Worm (Caenorhabditis elegans) whole organism, young adult: ENCODE data around the gene hrg-6.

Experiments used
- B0019.2 ChIP-seq: fragments of 200-800 bp; sonication (Bioruptor generic); conservative IDR thresholded peaks from 2 replicates; pipeline ENCODE4 v1.3.6; 2022; ENCODE audit warnings: missing genetic modification reagents, missing genetic modification characterization, missing compliant biosample characterization
- B0035.1 ChIP-seq: sonication (generic microtip); optimal IDR thresholded peaks from 2 replicates; lab custom pipeline; 2016; ENCODE audit warnings: missing genetic modification characterization, mild to moderate bottlenecking, missing compliant biosample characterization, missing genotype, missing genetic modification reagents
- B0336.3 ChIP-seq: fragments of 200-800 bp; sonication (Bioruptor generic); IDR thresholded peaks from 2 replicates; pipeline ENCODE4 v1.3.6; 2022; ENCODE audit warnings: missing genetic modification characterization, missing compliant biosample characterization
- F10E7.11 ChIP-seq: sonication (generic microtip); optimal IDR thresholded peaks from 2 replicates; lab custom pipeline; 2017; ENCODE audit warnings: mild to moderate bottlenecking, missing genetic modification characterization, moderate library complexity, missing compliant biosample characterization
- F23B12.7 ChIP-seq: sonication (generic microtip); optimal IDR thresholded peaks from 2 replicates; lab custom pipeline; 2017; ENCODE audit warnings: missing genetic modification characterization, mild to moderate bottlenecking, missing compliant biosample characterization, antibody characterized with exemption, moderate library complexity; ENCODE audit not compliant: insufficient read depth
- F55B11.4 ChIP-seq: sonication (generic microtip); optimal IDR thresholded peaks from 2 replicates; lab custom pipeline; 2016; ENCODE audit warnings: missing compliant biosample characterization, missing genetic modification characterization, borderline replicate concordance; ENCODE audit not compliant: insufficient read depth
- K11D2.4 ChIP-seq: fragments of 200-800 bp; sonication (Bioruptor generic); IDR thresholded peaks from 2 replicates; pipeline ENCODE4 v1.3.6; 2022; ENCODE audit warnings: missing genetic modification reagents, missing genetic modification characterization, missing compliant biosample characterization
- K12H6.12 ChIP-seq: fragments of 200-800 bp; sonication (Bioruptor generic); optimal IDR thresholded peaks from 2 replicates; lab custom pipeline; 2018; ENCODE audit warnings: mild to moderate bottlenecking, missing genetic modification characterization, missing compliant biosample characterization
- T07F8.4 ChIP-seq: sonication (generic microtip); optimal IDR thresholded peaks from 2 replicates; lab custom pipeline; 2016; ENCODE audit warnings: mild to moderate bottlenecking, missing genetic modification characterization, moderate library complexity, missing compliant biosample characterization
- T26A5.8 ChIP-seq: sonication (generic microtip); optimal IDR thresholded peaks from 2 replicates; lab custom pipeline; 2016; ENCODE audit warnings: missing genetic modification characterization, missing compliant biosample characterization
- Y53F4B.3 ChIP-seq: fragments of 200-800 bp; sonication (Bioruptor generic); IDR thresholded peaks from 2 replicates; pipeline ENCODE4 v1.3.6; 2022; ENCODE audit warnings: missing genetic modification reagents, missing genetic modification characterization, missing compliant biosample characterization
- Y79H2A.3 ChIP-seq: fragments of 200-800 bp; sonication (Bioruptor generic); conservative IDR thresholded peaks from 2 replicates; pipeline ENCODE4 v1.3.6; 2022; ENCODE audit warnings: missing genetic modification reagents, missing genetic modification characterization, missing compliant biosample characterization
- ZK185.1 ChIP-seq: sonication (generic microtip); optimal IDR thresholded peaks from 2 replicates; lab custom pipeline; 2016; ENCODE audit warnings: mild to moderate bottlenecking, missing genetic modification characterization, missing compliant biosample characterization; ENCODE audit not compliant: poor library complexity, severe bottlenecking
- ama-1 ChIP-seq, 3 experiments: fragments of 150-350 bp in 1 of 3; sonication (generic microtip) in 2 of 3; optimal IDR thresholded peaks; 2 replicates each; lab custom pipeline; 2014 to 2018; ENCODE audit warnings: missing biosample characterization in 2 of 3, missing genetic modification characterization in 2 of 3, missing genetic modification reagents in 2 of 3
- athp-1 ChIP-seq: sonication (generic microtip); optimal IDR thresholded peaks from 2 replicates; lab custom pipeline; 2017; ENCODE audit warnings: mild to moderate bottlenecking, missing genetic modification characterization, missing compliant biosample characterization
- ccch-3 ChIP-seq: fragments of 200-800 bp; sonication (Bioruptor generic); optimal IDR thresholded peaks from 2 replicates; lab custom pipeline; 2018; ENCODE audit warnings: mild to moderate bottlenecking, missing genetic modification characterization, missing compliant biosample characterization
- ceh-100 ChIP-seq: fragments of 200-800 bp; sonication (Bioruptor generic); IDR thresholded peaks from 2 replicates; pipeline ENCODE4 v1.3.6; 2022; ENCODE audit warnings: missing genetic modification reagents, missing genetic modification characterization, missing compliant biosample characterization
- ceh-91 ChIP-seq: fragments of 200-800 bp; sonication (Bioruptor generic); IDR thresholded peaks from 2 replicates; pipeline ENCODE4 v1.3.6; 2022; ENCODE audit warnings: missing genetic modification reagents, missing genetic modification characterization, missing compliant biosample characterization
- chd-7 ChIP-seq: sonication (generic microtip); optimal IDR thresholded peaks from 2 replicates; lab custom pipeline; 2016; ENCODE audit warnings: mild to moderate bottlenecking, missing genetic modification characterization, moderate library complexity, missing compliant biosample characterization
- dpl-1 ChIP-seq: fragments of 150-350 bp; optimal IDR thresholded peaks from 2 replicates; lab custom pipeline; 2014; ENCODE audit warnings: missing biosample characterization, missing genetic modification reagents, missing genetic modification characterization
- egrh-3 ChIP-seq: fragments of 200-800 bp; sonication (Bioruptor generic); IDR thresholded peaks from 2 replicates; pipeline ENCODE4 v1.3.6; 2022; ENCODE audit warnings: missing genetic modification reagents, missing genetic modification characterization, missing compliant biosample characterization
- ekl-4 ChIP-seq: fragments of 200-800 bp; sonication (Bioruptor generic); IDR thresholded peaks from 2 replicates; pipeline ENCODE4 v1.3.6; 2022; ENCODE audit warnings: missing genetic modification reagents, missing genetic modification characterization, missing compliant biosample characterization
- ets-4 ChIP-seq: fragments of 200-800 bp; sonication (Bioruptor generic); optimal IDR thresholded peaks from 2 replicates; lab custom pipeline; 2018; ENCODE audit warnings: mild to moderate bottlenecking, missing genetic modification characterization, missing compliant biosample characterization
- him-1 ChIP-seq: sonication (generic microtip); optimal IDR thresholded peaks from 2 replicates; lab custom pipeline; 2016; ENCODE audit warnings: missing genotype, missing genetic modification reagents, missing genetic modification characterization, missing compliant biosample characterization
- hlh-12 ChIP-seq: sonication (generic microtip); optimal IDR thresholded peaks from 2 replicates; lab custom pipeline; 2016; ENCODE audit warnings: missing genetic modification characterization, missing compliant biosample characterization
- hsf-1 ChIP-seq: fragments of 200-800 bp; sonication (Bioruptor generic); IDR thresholded peaks from 2 replicates; pipeline ENCODE4 v1.3.6; 2022; ENCODE audit warnings: missing genetic modification reagents, missing genetic modification characterization, missing compliant biosample characterization
- lag-1 ChIP-seq: fragments of 200-800 bp; sonication (Bioruptor generic); IDR thresholded peaks from 2 replicates; pipeline ENCODE4 v1.3.6; 2022; ENCODE audit warnings: missing genetic modification reagents, missing genetic modification characterization, missing compliant biosample characterization
- let-607 ChIP-seq, 2 experiments: fragments of 200-800 bp in 1 of 2; sonication (Bioruptor generic) in 1 of 2; sonication (generic microtip) in 1 of 2; optimal IDR thresholded peaks; 2 replicates each; lab custom pipeline; 2016 to 2018; ENCODE audit warnings: mild to moderate bottlenecking in 2 of 2, missing compliant biosample characterization in 2 of 2, missing genetic modification characterization in 2 of 2, moderate library complexity in 2 of 2, missing genotype in 1 of 2
- lin-35 ChIP-seq, 3 experiments: fragments of 150-350 bp in 2 of 3; sonication (generic microtip) in 1 of 3; optimal IDR thresholded peaks; 2 replicates each; lab custom pipeline; 2014 to 2018; ENCODE audit warnings: missing biosample characterization in 3 of 3, missing genetic modification characterization in 3 of 3, missing genetic modification reagents in 3 of 3
- mcd-1 ChIP-seq: fragments of 200-800 bp; sonication (Bioruptor generic); IDR thresholded peaks from 2 replicates; pipeline ENCODE4 v1.3.6; 2022; ENCODE audit warnings: missing genetic modification reagents, missing genetic modification characterization, missing compliant biosample characterization
- mes-4 ChIP-seq: sonication (generic microtip); optimal IDR thresholded peaks from 2 replicates; lab custom pipeline; 2016; ENCODE audit warnings: missing genotype, missing genetic modification characterization, missing compliant biosample characterization
- mxl-1 ChIP-seq: sonication (generic microtip); optimal IDR thresholded peaks from 2 replicates; lab custom pipeline; 2016; ENCODE audit warnings: missing genetic modification characterization, missing compliant biosample characterization
- nfya-1 ChIP-seq: sonication (generic microtip); optimal IDR thresholded peaks from 2 replicates; lab custom pipeline; 2017; ENCODE audit warnings: antibody characterized with exemption, missing compliant biosample characterization, missing genetic modification characterization, borderline replicate concordance; ENCODE audit not compliant: insufficient read depth
- nhr-179 ChIP-seq: sonication (generic microtip); optimal IDR thresholded peaks from 2 replicates; lab custom pipeline; 2016; ENCODE audit warnings: mild to moderate bottlenecking, missing genetic modification characterization, missing compliant biosample characterization
- nhr-90 ChIP-seq: sonication (generic microtip); optimal IDR thresholded peaks from 2 replicates; lab custom pipeline; 2016; ENCODE audit warnings: missing genotype, mild to moderate bottlenecking, missing genetic modification characterization, missing compliant biosample characterization
- rcor-1 ChIP-seq: fragments of 200-800 bp; sonication (Bioruptor generic); IDR thresholded peaks from 2 replicates; pipeline ENCODE4 v1.3.6; 2022; ENCODE audit warnings: missing genetic modification reagents, missing genetic modification characterization, missing compliant biosample characterization
- sdz-38 ChIP-seq: sonication (generic microtip); optimal IDR thresholded peaks from 2 replicates; lab custom pipeline; 2016; ENCODE audit warnings: missing genotype, missing genetic modification characterization, missing compliant biosample characterization
- snpc-1.3 ChIP-seq: sonication (generic microtip); optimal IDR thresholded peaks from 2 replicates; lab custom pipeline; 2017; ENCODE audit warnings: missing genetic modification characterization, mild to moderate bottlenecking, missing compliant biosample characterization, antibody characterized with exemption, moderate library complexity, missing genotype, missing genetic modification reagents; ENCODE audit not compliant: insufficient read depth
- snpc-3.4 ChIP-seq: sonication (generic microtip); optimal IDR thresholded peaks from 2 replicates; lab custom pipeline; 2017; ENCODE audit warnings: missing genetic modification characterization, mild to moderate bottlenecking, missing compliant biosample characterization, antibody characterized with exemption, moderate library complexity, missing genotype, missing genetic modification reagents
- sptf-2 ChIP-seq: fragments of 200-800 bp; sonication (Bioruptor generic); optimal IDR thresholded peaks from 2 replicates; lab custom pipeline; 2018; ENCODE audit warnings: mild to moderate bottlenecking, missing genetic modification characterization, missing compliant biosample characterization
- tbp1 ChIP-seq: fragments of 200-800 bp; sonication (Bioruptor generic); optimal IDR thresholded peaks from 2 replicates; lab custom pipeline; 2018; ENCODE audit warnings: mild to moderate bottlenecking, missing genetic modification characterization, missing compliant biosample characterization
- zim-3 ChIP-seq: sonication (generic microtip); optimal IDR thresholded peaks from 2 replicates; lab custom pipeline; 2017; ENCODE audit warnings: mild to moderate bottlenecking, missing genetic modification characterization, moderate library complexity, missing compliant biosample characterization
- ztf-22 ChIP-seq: fragments of 200-800 bp; sonication (Bioruptor generic); optimal IDR thresholded peaks from 2 replicates; lab custom pipeline; 2018; ENCODE audit warnings: mild to moderate bottlenecking, missing genetic modification characterization, moderate library complexity, missing compliant biosample characterization
- ztf-25 ChIP-seq: fragments of 200-800 bp; sonication (Bioruptor generic); IDR thresholded peaks from 2 replicates; pipeline ENCODE4 v1.3.6; 2022; ENCODE audit warnings: missing genetic modification reagents, missing genetic modification characterization, missing compliant biosample characterization
- ztf-26 ChIP-seq: sonication (generic microtip); optimal IDR thresholded peaks from 2 replicates; lab custom pipeline; 2017; ENCODE audit warnings: missing genetic modification characterization, missing compliant biosample characterization
- ztf-28 ChIP-seq: fragments of 200-800 bp; sonication (Bioruptor generic); IDR thresholded peaks from 2 replicates; pipeline ENCODE4 v1.3.6; 2022; ENCODE audit warnings: missing genetic modification reagents, missing genetic modification characterization, missing compliant biosample characterization
- ztf-3 ChIP-seq: fragments of 200-800 bp; sonication (Bioruptor generic); optimal IDR thresholded peaks from 2 replicates; lab custom pipeline; 2018; ENCODE audit warnings: mild to moderate bottlenecking, missing genetic modification characterization, missing compliant biosample characterization
- ztf-6 ChIP-seq: fragments of 200-800 bp; sonication (Bioruptor generic); IDR thresholded peaks from 2 replicates; pipeline ENCODE4 v1.3.6; 2022; ENCODE audit warnings: missing genetic modification reagents, missing genetic modification characterization, missing compliant biosample characterization

The hrg-6 gene

ce11 chrIV:11027560-11027959 lies 4.8 kb upstream of the hrg-6 start (continued):
- TF ChIP-seq ekl-4 (GFP tag; lab: Robert Waterston, UW) (no peak), let-607 (tag; optimal IDR thresholded peaks at IDR 0.05; lab: Kevin White, UChicago) (peak; percentile 96 to 98), him-1 (no peak), hsf-1 (GFP tag; lab: Robert Waterston, UW) (peak; percentile 90), ztf-22 (peak; percentile 81), ets-4 (no peak), T26A5.8 (tag; lab: Kevin White, UChicago) (no peak), ZK185.1 (tag; lab: Kevin White, UChicago) (peak; percentile 31), B0336.3 (0 out of 2 replicates have a peak, but pooled peaks have one; percentile 30), F55B11.4 (tag; lab: Kevin White, UChicago) (no peak), rcor-1 (GFP tag; lab: Robert Waterston, UW) (no peak), zim-3 (no peak), K11D2.4 (GFP tag; lab: Robert Waterston, UW) (no peak), nhr-90 (no peak), lin-35 (GFP tag; optimal IDR thresholded peaks at IDR 0.05; lab: Kevin White, UChicago) (peak in 1 of 3 experiments; percentile 29), F10E7.11 (no peak), lag-1 (no peak), ztf-3 (no peak), mcd-1 (GFP tag; lab: Robert Waterston, UW) (peak; percentile 46; the same call in 1 of the 2 replicates), sdz-38 (no peak), ccch-3 (GFP tag; lab: Kevin White, UChicago) (no peak), chd-7 (tag; lab: Kevin White, UChicago) (peak; percentile 42), tbp1 (peak; percentile 49), egrh-3 (GFP tag; lab: Robert Waterston, UW) (no peak), B0019.2 (GFP tag; lab: Robert Waterston, UW) (no peak), snpc-1.3 (no peak), ztf-6 (GFP tag; lab: Robert Waterston, UW) (no peak), ztf-26 (tag; lab: Kevin White, UChicago) (no peak), T07F8.4 (no peak), F23B12.7 (tag; lab: Kevin White, UChicago) (no peak), ztf-28 (GFP tag; lab: Robert Waterston, UW) (no peak), ztf-25 (no peak), nhr-179 (no peak), ceh-100 (no peak), athp-1 (no peak), ama-1 (optimal IDR thresholded peaks at IDR 0.05; lab: Kevin White, UChicago) (peak; percentile 45), ama-1 (GFP tag; optimal IDR thresholded peaks at IDR 0.05; lab: Kevin White, UChicago) (no peak), Y79H2A.3 (GFP tag; lab: Robert Waterston, UW) (no peak), sptf-2 (no peak), hlh-12 (tag; lab: Kevin White, UChicago) (no peak), B0035.1 (tag; lab: Kevin White, UChicago) (no peak), ceh-91 (GFP tag; lab: Robert Waterston, UW) (no peak), Y53F4B.3 (no peak), nfya-1 (tag; lab: Kevin White, UChicago) (no peak), snpc-3.4 (tag; lab: Kevin White, UChicago) (no peak), K12H6.12 (tag; lab: Kevin White, UChicago) (peak; percentile 68), mes-4 (tag; lab: Kevin White, UChicago) (no peak), dpl-1 (GFP tag; lab: Kevin White, UChicago) (no peak), mxl-1 (tag; lab: Kevin White, UChicago) (no peak)
